Worm (Caenorhabditis elegans): ENCODE results near the gene C05B5.12.

DNA sequence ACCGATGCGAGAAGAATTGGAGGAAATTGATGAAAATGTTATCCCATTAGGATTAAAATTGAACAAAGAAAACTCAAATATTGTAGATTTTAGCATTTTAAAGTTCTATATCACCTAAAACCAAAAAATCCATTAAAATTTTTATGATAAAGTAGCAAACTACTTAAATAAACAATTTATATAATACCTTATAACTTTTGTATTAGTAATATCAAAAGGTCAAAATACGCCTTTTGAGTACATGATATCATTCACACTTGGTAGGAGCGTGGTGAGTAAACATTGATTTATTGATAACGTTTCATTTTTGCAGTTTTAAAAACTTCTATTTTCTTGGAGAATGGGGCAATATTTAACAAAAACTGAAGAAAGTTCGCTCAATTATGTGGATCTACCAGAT, 13.9 kb downstream of the C05B5.12 start, which contains the start of gene C05B5.5:
- no peak for TF ChIP-seq ama-1 (optimal IDR thresholded peaks at IDR 0.05)
- no peak for TF ChIP-seq elt-2 (tag; optimal IDR thresholded peaks at IDR 0.05)
- TF ChIP-seq rnt-1 (tag; optimal IDR thresholded peaks at IDR 0.05), result no peak

Data from whole organism, late embryonic.